Worm (Caenorhabditis elegans) whole organism, mixed stage, embryonic: Measurements from ENCODE around the gene mbl-1.

Source experiments
- M03D4.4 ChIP-seq: sonication (generic microtip); optimal IDR thresholded peaks from 2 replicates; lab custom pipeline; 2017; ENCODE audit warnings: mild to moderate bottlenecking, missing genetic modification characterization, missing compliant biosample characterization
- blmp-1 ChIP-seq: fragments of 150-350 bp; optimal IDR thresholded peaks from 2 replicates; lab custom pipeline; 2014; ENCODE audit warnings: missing biosample characterization, missing genetic modification characterization
- ces-1 ChIP-seq: fragments of 150-350 bp; optimal IDR thresholded peaks from 2 replicates; lab custom pipeline; 2014; ENCODE audit warnings: missing biosample characterization, missing genetic modification reagents, missing genetic modification characterization
- flh-1 ChIP-seq: fragments of 200-800 bp; sonication (Bioruptor generic); optimal IDR thresholded peaks from 2 replicates; lab custom pipeline; 2018; ENCODE audit warnings: mild to moderate bottlenecking, missing genetic modification characterization, moderate library complexity, missing compliant biosample characterization
- lin-13 ChIP-seq: fragments of 150-350 bp; optimal IDR thresholded peaks from 2 replicates; lab custom pipeline; 2014; ENCODE audit warnings: missing biosample characterization, missing genetic modification characterization
- mls-2 ChIP-seq: sonication (generic microtip); optimal IDR thresholded peaks from 2 replicates; lab custom pipeline; 2016; ENCODE audit warnings: mild to moderate bottlenecking, missing genetic modification characterization, moderate library complexity, missing compliant biosample characterization
- nhr-76 ChIP-seq: sonication (generic microtip); optimal IDR thresholded peaks from 2 replicates; lab custom pipeline; 2017; ENCODE audit warnings: missing biosample characterization, missing genetic modification characterization
- pha-4 ChIP-seq: fragments of 150-350 bp; optimal IDR thresholded peaks from 2 replicates; lab custom pipeline; 2018; ENCODE audit warnings: missing biosample characterization, missing genetic modification reagents, missing genetic modification characterization
- snpc-4 ChIP-seq: fragments of 150-350 bp; optimal IDR thresholded peaks from 2 replicates; lab custom pipeline; 2014; ENCODE audit warnings: missing biosample characterization, missing genetic modification characterization
- sptf-1 ChIP-seq: sonication (generic microtip); optimal IDR thresholded peaks from 2 replicates; lab custom pipeline; 2017; ENCODE audit warnings: mild to moderate bottlenecking, missing genetic modification characterization, moderate library complexity, missing compliant biosample characterization
- unc-39 ChIP-seq: fragments of 150-350 bp; optimal IDR thresholded peaks from 2 replicates; lab custom pipeline; 2014; ENCODE audit warnings: missing biosample characterization, missing genetic modification characterization
- ztf-11 ChIP-seq: fragments of 150-350 bp; optimal IDR thresholded peaks from 2 replicates; lab custom pipeline; 2014; ENCODE audit warnings: missing biosample characterization, missing genetic modification characterization

- TF ChIP-seq snpc-4 (tag; lab: Kevin White, UChicago) = no peak
- no peak for TF ChIP-seq ces-1
- TF ChIP-seq pha-4 (tag; lab: Kevin White, UChicago) = no peak
- no peak for TF ChIP-seq M03D4.4
- no peak for TF ChIP-seq blmp-1 (tag; lab: Kevin White, UChicago)
- no peak for TF ChIP-seq flh-1 (GFP tag; lab: Kevin White, UChicago)
- TF ChIP-seq lin-13 (tag; lab: Kevin White, UChicago) = no peak
- no peak for TF ChIP-seq mls-2 (tag; lab: Kevin White, UChicago)
- no peak for TF ChIP-seq nhr-76 (tag; lab: Kevin White, UChicago)
- no peak for TF ChIP-seq unc-39 (tag; lab: Kevin White, UChicago)
- no peak for TF ChIP-seq ztf-11 (tag; lab: Kevin White, UChicago)
- TF ChIP-seq sptf-1 = no peak
Observed at ce11 chrX:16963519-16963971, 14.9 kb upstream of the mbl-1 start, which contains the start of the genes F52G3.1 and F52G3.7.
